Worm (Caenorhabditis elegans): ENCODE measurements around the gene F11D11.3.

DNA sequence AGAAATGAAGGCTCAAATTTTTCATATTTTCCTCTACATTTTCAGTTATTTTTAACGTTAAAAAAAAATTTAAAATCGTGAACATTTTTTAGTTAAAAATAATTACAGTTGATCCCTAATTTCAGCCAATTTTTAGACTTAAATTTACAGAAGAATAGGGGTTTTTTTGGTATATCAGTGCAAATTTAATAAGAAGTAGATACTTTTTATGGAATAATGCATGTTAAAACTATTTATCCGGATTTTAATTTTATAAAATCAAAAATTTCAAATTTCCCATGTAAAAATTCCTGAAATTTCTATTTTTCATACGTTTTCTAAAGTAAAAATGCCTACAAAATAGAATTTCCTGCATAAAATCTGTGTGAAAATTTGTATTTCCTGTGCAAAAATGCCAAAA is 36.0 kb downstream of the F11D11.3 start:
- TF ChIP-seq unc-62 (GFP tag; optimal IDR thresholded peaks at IDR 0.05) = no peak
- TF ChIP-seq nhr-10 (tag; optimal IDR thresholded peaks at IDR 0.05) = no peak
- TF ChIP-seq nhr-129 (tag; optimal IDR thresholded peaks at IDR 0.05) = no peak
- TF ChIP-seq gmeb-1 (tag; optimal IDR thresholded peaks at IDR 0.05) = no peak
- TF ChIP-seq sma-9 (GFP tag; optimal IDR thresholded peaks at IDR 0.05) = no peak
- no peak for TF ChIP-seq sma-9 (tag; optimal IDR thresholded peaks at IDR 0.05)
- no peak for TF ChIP-seq alr-1 (tag; optimal IDR thresholded peaks at IDR 0.05)
- TF ChIP-seq lin-11 (tag; optimal IDR thresholded peaks at IDR 0.05) = no peak
- no peak for TF ChIP-seq ztf-11 (tag; optimal IDR thresholded peaks at IDR 0.05)
- no peak for TF ChIP-seq peb-1 (tag; optimal IDR thresholded peaks at IDR 0.05)
